Worm (Caenorhabditis elegans): ENCODE measurements around the gene fbxc-19.

DNA sequence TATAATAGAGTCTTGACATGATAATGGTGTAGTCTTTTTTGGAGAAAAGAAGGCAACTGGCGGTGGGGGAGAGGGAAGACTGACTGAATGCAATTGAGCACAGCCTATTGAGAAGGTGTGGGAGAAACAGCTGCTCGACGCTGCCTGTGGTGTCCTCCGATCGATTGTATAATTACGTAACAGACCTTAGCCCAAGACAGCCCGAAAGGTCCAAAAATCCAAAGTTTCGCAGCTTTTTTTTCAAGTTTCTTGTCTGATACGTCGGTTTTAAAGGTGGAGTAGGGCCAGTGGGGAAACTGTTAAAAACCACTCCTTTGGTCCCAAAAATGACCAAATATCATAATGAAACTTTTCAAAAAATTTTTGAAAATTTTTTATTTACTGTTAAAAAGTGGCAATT lies 32.2 kb upstream of the fbxc-19 start, which contains the start of the genes C08F1.6 and fbxb-13:
- TF ChIP-seq nhr-28 (tag; optimal IDR thresholded peaks at IDR 0.05), result no peak
- no peak for TF ChIP-seq blmp-1 (tag; optimal IDR thresholded peaks at IDR 0.05)
- no peak for TF ChIP-seq unc-39 (tag; optimal IDR thresholded peaks at IDR 0.05)
- TF ChIP-seq nhr-237 (tag; optimal IDR thresholded peaks at IDR 0.05), result no peak
- no peak for TF ChIP-seq lsy-2 (tag; optimal IDR thresholded peaks at IDR 0.05)
- no peak for TF ChIP-seq snpc-4 (tag; optimal IDR thresholded peaks at IDR 0.05)
- no peak for TF ChIP-seq nhr-12 (tag; optimal IDR thresholded peaks at IDR 0.05)
- TF ChIP-seq pha-4 (tag; optimal IDR thresholded peaks at IDR 0.05), result no peak
- no peak for TF ChIP-seq nhr-76 (tag; optimal IDR thresholded peaks at IDR 0.05)
- TF ChIP-seq ztf-11 (tag; optimal IDR thresholded peaks at IDR 0.05), result no peak
- no peak for TF ChIP-seq mab-5 (tag; optimal IDR thresholded peaks at IDR 0.05)

Measured in whole organism, mixed stage, embryonic.